Fruit fly (Drosophila melanogaster) whole organism, embryonic: ENCODE results near the gene gry.

Experiments used
- C15 ChIP-seq: fragments of 200-800 bp; sonication (Bioruptor generic); IDR thresholded peaks from 3 replicates; pipeline ENCODE4 v1.3.6; 2022; ENCODE audit warnings: missing biosample characterization, missing genetic modification characterization
- CG1024 ChIP-seq: fragments of 200-800 bp; sonication (Bioruptor generic); IDR thresholded peaks from 2 replicates; pipeline ENCODE4 v1.3.6; 2022; ENCODE audit warnings: missing biosample characterization, missing genetic modification characterization
- CG10366 ChIP-seq: fragments of 200-800 bp; sonication (Bioruptor generic); IDR thresholded peaks from 2 replicates; pipeline ENCODE4 v1.3.6; 2022; ENCODE audit warnings: missing biosample characterization, missing genetic modification characterization
- CG10462 ChIP-seq: fragments of 200-800 bp; sonication (Bioruptor generic); optimal IDR thresholded peaks from 2 replicates; lab custom pipeline; 2016; ENCODE audit warnings: missing biosample characterization, missing genetic modification characterization
- CG10959 ChIP-seq: fragments of 200-800 bp; sonication (Bioruptor generic); IDR thresholded peaks from 2 replicates; pipeline ENCODE4 v1.3.6; 2022; ENCODE audit warnings: missing biosample characterization, missing genetic modification characterization
- CG15269 ChIP-seq: fragments of 200-800 bp; sonication (Bioruptor generic); optimal IDR thresholded peaks from 2 replicates; lab custom pipeline; 2018; ENCODE audit warnings: missing biosample characterization, mild to moderate bottlenecking, missing genetic modification characterization, moderate library complexity
- CG16815 ChIP-seq: fragments of 200-800 bp; sonication (Bioruptor generic); optimal IDR thresholded peaks from 3 replicates; lab custom pipeline; 2017; ENCODE audit warnings: missing biosample characterization, mild to moderate bottlenecking, missing genetic modification characterization
- CG17612 ChIP-seq: fragments of 200-800 bp; sonication (Bioruptor generic); IDR thresholded peaks from 2 replicates; pipeline ENCODE4 v1.3.6; 2022; ENCODE audit warnings: missing biosample characterization, missing genetic modification characterization
- CG18599 ChIP-seq: fragments of 200-800 bp; sonication (Bioruptor generic); optimal IDR thresholded peaks from 3 replicates; lab custom pipeline; 2017; ENCODE audit warnings: missing biosample characterization, missing genetic modification characterization, mild to moderate bottlenecking, moderate library complexity, missing genetic modification reagents
- CG18619 ChIP-seq: fragments of 200-800 bp; sonication (Bioruptor generic); optimal IDR thresholded peaks from 3 replicates; lab custom pipeline; 2017; ENCODE audit warnings: missing biosample characterization, mild to moderate bottlenecking, missing genetic modification characterization
- CG2129 ChIP-seq: fragments of 200-800 bp; sonication (Bioruptor generic); IDR thresholded peaks from 2 replicates; pipeline ENCODE4 v1.3.6; 2022; ENCODE audit warnings: missing biosample characterization, missing genetic modification characterization; ENCODE audit not compliant: partially characterized antibody
- CG2678 ChIP-seq: fragments of 200-800 bp; sonication (Bioruptor generic); optimal IDR thresholded peaks from 3 replicates; lab custom pipeline; 2019; ENCODE audit warnings: missing biosample characterization, mild to moderate bottlenecking, missing genetic modification characterization, moderate library complexity
- CG31224 ChIP-seq: fragments of 200-800 bp; sonication (Bioruptor generic); IDR thresholded peaks from 2 replicates; pipeline ENCODE4 v1.3.6; 2022; ENCODE audit warnings: missing biosample characterization, missing genetic modification characterization
- CG31388 ChIP-seq: fragments of 200-800 bp; sonication (Bioruptor generic); optimal IDR thresholded peaks from 2 replicates; lab custom pipeline; 2016; ENCODE audit warnings: missing biosample characterization, missing genetic modification characterization
- CG6765 ChIP-seq: fragments of 200-800 bp; sonication (Bioruptor generic); optimal IDR thresholded peaks from 3 replicates; lab custom pipeline; 2017; ENCODE audit warnings: missing biosample characterization, mild to moderate bottlenecking, missing genetic modification characterization
- CG7372 ChIP-seq: fragments of 200-800 bp; sonication (Bioruptor generic); IDR thresholded peaks from 2 replicates; pipeline ENCODE4 v1.3.6; 2022; ENCODE audit warnings: missing biosample characterization, missing genetic modification characterization
- CG8089 ChIP-seq: fragments of 200-800 bp; sonication (Bioruptor generic); optimal IDR thresholded peaks from 3 replicates; lab custom pipeline; 2016; ENCODE audit warnings: missing biosample characterization, missing genetic modification characterization
- CG8281 ChIP-seq: fragments of 200-800 bp; sonication (Bioruptor generic); optimal IDR thresholded peaks from 2 replicates; lab custom pipeline; 2018; ENCODE audit warnings: missing biosample characterization, mild to moderate bottlenecking, missing genetic modification characterization, moderate library complexity
- CG9215 ChIP-seq: fragments of 200-800 bp; sonication (Bioruptor generic); IDR thresholded peaks from 2 replicates; pipeline ENCODE4 v1.3.6; 2022; ENCODE audit warnings: missing biosample characterization, missing genetic modification characterization
- CkIIα-i1 ChIP-seq: fragments of 200-800 bp; sonication (Bioruptor generic); IDR thresholded peaks from 2 replicates; pipeline ENCODE4 v1.3.6; 2022; ENCODE audit warnings: missing biosample characterization, missing genetic modification characterization
- Dek ChIP-seq: fragments of 200-800 bp; sonication (Bioruptor generic); optimal IDR thresholded peaks from 3 replicates; lab custom pipeline; 2019; ENCODE audit warnings: missing biosample characterization, mild to moderate bottlenecking, missing genetic modification characterization, moderate library complexity
- E2f2 ChIP-seq: fragments of 200-800 bp; sonication (Bioruptor generic); IDR thresholded peaks from 2 replicates; pipeline ENCODE4 v1.3.6; 2022; ENCODE audit warnings: missing biosample characterization, missing genetic modification characterization
- Hsf ChIP-seq: fragments of 200-800 bp; sonication (Bioruptor generic); optimal IDR thresholded peaks from 3 replicates; lab custom pipeline; 2016; ENCODE audit warnings: missing biosample characterization, missing genetic modification characterization
- Lpt ChIP-seq: fragments of >200 bp; optimal IDR thresholded peaks from 2 replicates; lab custom pipeline; 2018; ENCODE audit warnings: missing biosample characterization, missing genetic modification characterization
- Sin3A ChIP-seq: fragments of >200 bp; optimal IDR thresholded peaks from 2 replicates; lab custom pipeline; 2018
- Spps ChIP-seq: fragments of 200-800 bp; sonication (Bioruptor generic); optimal IDR thresholded peaks from 2 replicates; lab custom pipeline; 2018; ENCODE audit warnings: missing biosample characterization, mild to moderate bottlenecking, missing genetic modification characterization
- Ssrp ChIP-seq: fragments of 200-800 bp; sonication (Bioruptor generic); optimal IDR thresholded peaks from 2 replicates; lab custom pipeline; 2018; ENCODE audit warnings: missing biosample characterization, mild to moderate bottlenecking, missing genetic modification characterization, moderate library complexity
- Stat92E ChIP-seq, 3 experiments: fragments of >200 bp in 2 of 3; fragments of 200-800 bp in 1 of 3; sonication (Bioruptor generic) in 1 of 3; optimal IDR thresholded peaks; 2 replicates each; lab custom pipeline; 2017 to 2019; ENCODE audit warnings: missing biosample characterization in 3 of 3, missing genetic modification characterization in 3 of 3, mild to moderate bottlenecking in 1 of 3, moderate library complexity in 1 of 3
- Vsx1 ChIP-seq: fragments of 200-800 bp; sonication (Bioruptor generic); optimal IDR thresholded peaks from 2 replicates; lab custom pipeline; 2017; ENCODE audit warnings: missing biosample characterization, mild to moderate bottlenecking, missing genetic modification characterization, missing genetic modification reagents
- bbx ChIP-seq: fragments of 200-800 bp; sonication (Bioruptor generic); IDR thresholded peaks from 2 replicates; pipeline ENCODE4 v1.3.6; 2022; ENCODE audit warnings: missing biosample characterization, missing genetic modification characterization; ENCODE audit not compliant: partially characterized antibody
- cg ChIP-seq: fragments of 200-800 bp; sonication (Bioruptor generic); optimal IDR thresholded peaks from 3 replicates; lab custom pipeline; 2019; ENCODE audit warnings: missing biosample characterization, mild to moderate bottlenecking, missing genetic modification characterization, moderate library complexity
- danr ChIP-seq: fragments of 200-800 bp; sonication (Bioruptor generic); IDR thresholded peaks from 2 replicates; pipeline ENCODE4 v1.3.6; 2022; ENCODE audit warnings: missing biosample characterization, missing genetic modification characterization
- jigr1 ChIP-seq: fragments of 200-800 bp; sonication (Bioruptor generic); IDR thresholded peaks from 3 replicates; pipeline ENCODE4 v1.3.6; 2022; ENCODE audit warnings: missing biosample characterization, missing genetic modification characterization
- knrl ChIP-seq: fragments of 200-800 bp; sonication (Bioruptor generic); IDR thresholded peaks from 3 replicates; pipeline ENCODE4 v1.3.6; 2022; ENCODE audit warnings: missing biosample characterization, missing genetic modification characterization; ENCODE audit not compliant: partially characterized antibody
- lov ChIP-seq, 2 experiments: fragments of 200-800 bp in 1 of 2; fragments of >200 bp in 1 of 2; sonication (Bioruptor generic) in 1 of 2; IDR thresholded peaks in 1 of 2; optimal IDR thresholded peaks in 1 of 2; 2 replicates in 1 of 2; 3 replicates in 1 of 2; pipeline versions ENCODE4 v1.3.6 to Lab custom; 2017 to 2022; ENCODE audit warnings: missing biosample characterization in 1 of 2, missing genetic modification characterization in 1 of 2
- luna ChIP-seq: fragments of 200-800 bp; sonication (Bioruptor generic); optimal IDR thresholded peaks from 2 replicates; lab custom pipeline; 2016; ENCODE audit warnings: missing biosample characterization, missing genetic modification characterization
- mirr ChIP-seq: fragments of 200-800 bp; sonication (Bioruptor generic); optimal IDR thresholded peaks from 3 replicates; lab custom pipeline; 2018; ENCODE audit warnings: missing biosample characterization, mild to moderate bottlenecking, missing genetic modification characterization
- nerfin-2 ChIP-seq: fragments of 200-800 bp; sonication (Bioruptor generic); IDR thresholded peaks from 2 replicates; pipeline ENCODE4 v1.3.6; 2022; ENCODE audit warnings: missing biosample characterization, missing genetic modification characterization; ENCODE audit not compliant: partially characterized antibody
- otp ChIP-seq: fragments of 200-800 bp; sonication (Bioruptor generic); IDR thresholded peaks from 3 replicates; pipeline ENCODE4, ENCODE4 v1.3.6; 2022; ENCODE audit warnings: missing biosample characterization, missing genetic modification characterization
- sna ChIP-seq: fragments of 200-800 bp; sonication (Bioruptor generic); IDR thresholded peaks from 2 replicates; pipeline ENCODE4 v1.3.6; 2022; ENCODE audit warnings: missing biosample characterization, missing genetic modification characterization; ENCODE audit not compliant: partially characterized antibody
- so ChIP-seq: fragments of 200-800 bp; sonication (Bioruptor generic); IDR thresholded peaks from 3 replicates; pipeline ENCODE4 v1.3.6; 2022; ENCODE audit warnings: missing biosample characterization, missing genetic modification characterization
- stc ChIP-seq: fragments of 200-800 bp; sonication (Bioruptor generic); IDR thresholded peaks from 2 replicates; pipeline ENCODE4 v1.3.6; 2022; ENCODE audit warnings: missing biosample characterization, missing genetic modification characterization
- tna ChIP-seq: fragments of 200-800 bp; sonication (Bioruptor generic); IDR thresholded peaks from 2 replicates; pipeline ENCODE4 v1.3.6; 2022; ENCODE audit warnings: missing biosample characterization, missing genetic modification characterization; ENCODE audit not compliant: partially characterized antibody
- twi ChIP-seq: fragments of 200-800 bp; optimal IDR thresholded peaks from 2 replicates; lab custom pipeline; 2019; ENCODE audit warnings: missing biosample characterization, mild to moderate bottlenecking, missing genetic modification characterization, moderate library complexity
- tx ChIP-seq: fragments of 200-800 bp; sonication (Bioruptor generic); optimal IDR thresholded peaks from 2 replicates; lab custom pipeline; 2016; ENCODE audit warnings: missing biosample characterization, missing genetic modification characterization
- unc-4 ChIP-seq: fragments of 200-800 bp; sonication (Bioruptor generic); IDR thresholded peaks from 2 replicates; pipeline ENCODE4 v1.3.6; 2022; ENCODE audit warnings: missing biosample characterization, missing genetic modification characterization; ENCODE audit not compliant: partially characterized antibody
- zen ChIP-seq: fragments of 200-800 bp; sonication (Bioruptor generic); optimal IDR thresholded peaks from 3 replicates; lab custom pipeline; 2018; ENCODE audit warnings: missing biosample characterization, mild to moderate bottlenecking, missing genetic modification characterization, moderate library complexity
- zf30C ChIP-seq: fragments of 200-800 bp; sonication (Bioruptor generic); optimal IDR thresholded peaks from 3 replicates; lab custom pipeline; 2018; ENCODE audit warnings: missing biosample characterization, mild to moderate bottlenecking, missing genetic modification characterization

gry gene

dm6 chr3L:3222643-3223389 is 23.9 kb downstream of the gry start, which contains the start of the genes RpL28 and eIF1 (continued):
- TF ChIP-seq CG16815 (GFP tag; lab: Kevin White, UChicago): peak; percentile 78
- TF ChIP-seq CG7372 (GFP tag; lab: Robert Waterston, UW): peak; percentile 71
- peak; percentile 36 for TF ChIP-seq Spps (tag; lab: Kevin White, UChicago)
- TF ChIP-seq knrl: peak; percentile 82
- TF ChIP-seq otp (GFP tag; lab: Robert Waterston, UW): peak; percentile 94
- TF ChIP-seq nerfin-2 (GFP tag; lab: Robert Waterston, UW): peak; percentile 51
- TF ChIP-seq Vsx1 (GFP tag; lab: Kevin White, UChicago): peak; percentile 92
- peak; percentile 73 for TF ChIP-seq E2f2 (GFP tag; lab: Robert Waterston, UW)
- TF ChIP-seq twi: peak; percentile 73
- peak; percentile 76 for TF ChIP-seq Dek (tag; lab: Kevin White, UChicago)
- TF ChIP-seq so (GFP tag; lab: Robert Waterston, UW): peak; percentile 78
- TF ChIP-seq unc-4 (GFP tag; lab: Robert Waterston, UW): peak; percentile 81; the same call in 1 of the 2 replicates
- TF ChIP-seq CG17612 (GFP tag; lab: Robert Waterston, UW): peak; percentile 54; the same call in 1 of the 2 replicates
- TF ChIP-seq CG8089: peak; percentile 93
- peak; percentile 77 for TF ChIP-seq Ssrp (tag; lab: Kevin White, UChicago)
- TF ChIP-seq Stat92E (GFP tag; optimal IDR thresholded peaks at IDR 0.05; lab: Kevin White, UChicago): peak in 1 of 3 experiments; percentile 1
- peak; percentile 87 for TF ChIP-seq CG10366 (GFP tag; lab: Robert Waterston, UW)
- TF ChIP-seq CG9215 (GFP tag; lab: Robert Waterston, UW): peak; percentile 83
- peak; percentile 78 for TF ChIP-seq CG10462 (GFP tag; lab: Kevin White, UChicago)
- peak; percentile 93 for TF ChIP-seq CG18599 (GFP tag; lab: Kevin White, UChicago)
- 0 out of 2 replicates have a peak, but pooled peaks have one; percentile 28 for TF ChIP-seq danr
- peak; percentile 67 for TF ChIP-seq CG2129 (GFP tag; lab: Robert Waterston, UW)
- TF ChIP-seq CG1024 (GFP tag; lab: Robert Waterston, UW): peak; percentile 84
- TF ChIP-seq bbx (GFP tag; lab: Robert Waterston, UW): peak; percentile 68
- TF ChIP-seq zen: peak; percentile 88
- TF ChIP-seq cg (GFP tag; lab: Kevin White, UChicago): no peak
- TF ChIP-seq lov (optimal IDR thresholded peaks at IDR 0.05; lab: Kevin White, UChicago): no peak
- TF ChIP-seq lov (GFP tag; IDR thresholded peaks at IDR 0.05; lab: Robert Waterston, UW): peak; percentile 95
- peak; percentile 60; the same call in 1 of the 3 replicates for TF ChIP-seq jigr1 (GFP tag; lab: Robert Waterston, UW)
- TF ChIP-seq CG31388 (GFP tag; lab: Kevin White, UChicago): peak; percentile 68
- TF ChIP-seq zf30C (GFP tag; lab: Kevin White, UChicago): peak; percentile 66
- peak; percentile 75 for TF ChIP-seq CG8281 (tag; lab: Kevin White, UChicago)
- TF ChIP-seq CG2678 (tag; lab: Kevin White, UChicago): peak; percentile 83
- TF ChIP-seq stc (GFP tag; lab: Robert Waterston, UW): peak; percentile 79
- peak; percentile 94 for TF ChIP-seq Sin3A (lab: Kevin White, UChicago)
- TF ChIP-seq luna (GFP tag; lab: Kevin White, UChicago): peak; percentile 92
- no peak for TF ChIP-seq Lpt (GFP tag; lab: Kevin White, UChicago)
- peak; percentile 96 for TF ChIP-seq CG18619 (GFP tag; lab: Kevin White, UChicago)
- peak; percentile 56 for TF ChIP-seq CG15269 (tag; lab: Kevin White, UChicago)
- TF ChIP-seq CG10959 (GFP tag; lab: Robert Waterston, UW): peak; percentile 78
- peak; percentile 73 for TF ChIP-seq sna (GFP tag; lab: Robert Waterston, UW)
- peak; percentile 95 for TF ChIP-seq CG6765
- peak; percentile 33; the same call in 1 of the 2 replicates for TF ChIP-seq CkIIα-i1 (GFP tag; lab: Robert Waterston, UW)
- TF ChIP-seq tna (GFP tag; lab: Robert Waterston, UW): no peak; the same call in 1 of the 2 replicates
- peak; percentile 94 for TF ChIP-seq mirr
- peak; percentile 69 for TF ChIP-seq tx (GFP tag; lab: Kevin White, UChicago)
- peak; percentile 76 for TF ChIP-seq CG31224 (GFP tag; lab: Robert Waterston, UW)
- TF ChIP-seq Hsf (GFP tag; lab: Kevin White, UChicago): peak; percentile 94
- peak; percentile 86; the same call in 2 of the 3 replicates for TF ChIP-seq C15 (GFP tag; lab: Robert Waterston, UW)
